Worm (Caenorhabditis elegans) whole organism, L3 larva: ENCODE measurements around the gene nhr-269.
A peak's percentile ranks its signal among the peaks of the same experiment; 100 is the strongest.

Source experiments
- R02D3.7 ChIP-seq: fragments of 150-350 bp; optimal IDR thresholded peaks from 2 replicates; lab custom pipeline; 2014; ENCODE audit warnings: missing biosample characterization, missing genetic modification characterization
- ZK546.5 ChIP-seq: sonication (generic microtip); optimal IDR thresholded peaks from 2 replicates; lab custom pipeline; 2017; ENCODE audit warnings: missing biosample characterization, missing genetic modification characterization
- ama-1 ChIP-seq: fragments of 150-350 bp; optimal IDR thresholded peaks from 2 replicates; lab custom pipeline; 2018
- ceh-16 ChIP-seq: sonication (generic microtip); optimal IDR thresholded peaks from 2 replicates; lab custom pipeline; 2017; ENCODE audit warnings: missing biosample characterization, missing genetic modification characterization
- ceh-82 ChIP-seq: fragments of 150-350 bp; optimal IDR thresholded peaks from 2 replicates; lab custom pipeline; 2014; ENCODE audit warnings: missing biosample characterization, missing genetic modification characterization
- ceh-9 ChIP-seq: sonication (generic microtip); optimal IDR thresholded peaks from 2 replicates; lab custom pipeline; 2018; ENCODE audit warnings: missing biosample characterization, missing genetic modification characterization
- egl-27 ChIP-seq: sonication (generic microtip); optimal IDR thresholded peaks from 4 replicates; lab custom pipeline; 2017; ENCODE audit warnings: missing biosample characterization, missing genetic modification reagents, missing genetic modification characterization
- egl-5 ChIP-seq: fragments of 150-350 bp; optimal IDR thresholded peaks from 2 replicates; lab custom pipeline; 2017; ENCODE audit warnings: missing biosample characterization, missing genetic modification reagents, missing genetic modification characterization, inconsistent platforms
- elt-1 ChIP-seq: fragments of 150-350 bp; optimal IDR thresholded peaks from 2 replicates; lab custom pipeline; 2014; ENCODE audit warnings: missing biosample characterization, missing genetic modification characterization
- elt-2 ChIP-seq: sonication (generic microtip); optimal IDR thresholded peaks from 2 replicates; lab custom pipeline; 2016; ENCODE audit warnings: missing genetic modification reagents, mild to moderate bottlenecking, missing genetic modification characterization, missing compliant biosample characterization
- elt-3 ChIP-seq, 3 experiments: fragments of 150-350 bp in 1 of 3; sonication (generic microtip) in 2 of 3; optimal IDR thresholded peaks; 2 replicates in 2 of 3; 4 replicates in 1 of 3; lab custom pipeline; 2014 to 2017; ENCODE audit warnings: missing biosample characterization in 3 of 3, missing genetic modification characterization in 3 of 3
- eor-1 ChIP-seq, 2 experiments: fragments of 150-350 bp; optimal IDR thresholded peaks; 2 replicates each; lab custom pipeline; 2014 to 2018; ENCODE audit warnings: missing biosample characterization in 2 of 2, missing genetic modification characterization in 2 of 2
- fkh-10 ChIP-seq: sonication (generic microtip); optimal IDR thresholded peaks from 2 replicates; lab custom pipeline; 2017; ENCODE audit warnings: missing biosample characterization, missing genetic modification reagents, missing genetic modification characterization
- fos-1 ChIP-seq: fragments of 150-350 bp; optimal IDR thresholded peaks from 2 replicates; lab custom pipeline; 2014; ENCODE audit warnings: missing biosample characterization, missing genetic modification characterization
- jun-1 ChIP-seq: fragments of 150-350 bp; optimal IDR thresholded peaks from 2 replicates; lab custom pipeline; 2014; ENCODE audit warnings: missing biosample characterization, missing genetic modification reagents, missing genetic modification characterization
- lin-15B ChIP-seq: fragments of 150-350 bp; optimal IDR thresholded peaks from 2 replicates; lab custom pipeline; 2014; ENCODE audit warnings: missing biosample characterization, missing genetic modification characterization
- lin-39 ChIP-seq: fragments of 150-350 bp; optimal IDR thresholded peaks from 2 replicates; lab custom pipeline; 2018; ENCODE audit warnings: missing biosample characterization, missing genetic modification reagents, missing genetic modification characterization
- lsy-12 ChIP-seq: sonication (generic microtip); optimal IDR thresholded peaks from 2 replicates; lab custom pipeline; 2016; ENCODE audit warnings: mild to moderate bottlenecking, missing genetic modification characterization, missing compliant biosample characterization
- mml-1 ChIP-seq: fragments of 150-350 bp; sonication (generic microtip); optimal IDR thresholded peaks from 3 replicates; lab custom pipeline; 2014; ENCODE audit warnings: missing biosample characterization, missing genetic modification characterization
- nhr-12 ChIP-seq: fragments of 150-350 bp; optimal IDR thresholded peaks from 2 replicates; lab custom pipeline; 2014; ENCODE audit warnings: missing biosample characterization, missing genetic modification characterization
- nhr-23 ChIP-seq: fragments of 150-350 bp; optimal IDR thresholded peaks from 2 replicates; lab custom pipeline; 2014; ENCODE audit warnings: missing biosample characterization, missing genetic modification reagents, missing genetic modification characterization
- nhr-237 ChIP-seq: fragments of 150-350 bp; optimal IDR thresholded peaks from 2 replicates; lab custom pipeline; 2014; ENCODE audit warnings: missing biosample characterization, missing genetic modification characterization
- nhr-76 ChIP-seq: fragments of 150-350 bp; sonication (generic microtip); optimal IDR thresholded peaks from 5 replicates; lab custom pipeline; 2014; ENCODE audit warnings: missing biosample characterization, missing genetic modification characterization
- nhr-77 ChIP-seq: fragments of 150-350 bp; optimal IDR thresholded peaks from 2 replicates; lab custom pipeline; 2014; ENCODE audit warnings: missing biosample characterization, missing genetic modification characterization
- pha-4 ChIP-seq: fragments of 150-350 bp; optimal IDR thresholded peaks from 2 replicates; lab custom pipeline; 2014; ENCODE audit warnings: missing biosample characterization, missing genetic modification reagents, missing genetic modification characterization
- pqm-1 ChIP-seq: fragments of 150-350 bp; optimal IDR thresholded peaks from 2 replicates; lab custom pipeline; 2017; ENCODE audit warnings: missing biosample characterization, missing genetic modification characterization, inconsistent platforms
- skn-1 ChIP-seq: fragments of 150-350 bp; optimal IDR thresholded peaks from 2 replicates; lab custom pipeline; 2014; ENCODE audit warnings: missing biosample characterization, missing genetic modification characterization
- snpc-4 ChIP-seq: fragments of 150-350 bp; optimal IDR thresholded peaks from 2 replicates; lab custom pipeline; 2014; ENCODE audit warnings: missing biosample characterization, missing genetic modification characterization
- tbx-2 ChIP-seq: sonication (generic microtip); optimal IDR thresholded peaks from 2 replicates; lab custom pipeline; 2016; ENCODE audit warnings: mild to moderate bottlenecking, missing genetic modification characterization, missing compliant biosample characterization
- zag-1 ChIP-seq: fragments of 150-350 bp; optimal IDR thresholded peaks from 2 replicates; lab custom pipeline; 2014; ENCODE audit warnings: missing biosample characterization, missing genetic modification characterization
- ztf-11 ChIP-seq: fragments of 150-350 bp; optimal IDR thresholded peaks from 2 replicates; lab custom pipeline; 2014; ENCODE audit warnings: missing biosample characterization, missing genetic modification characterization
- ztf-4 ChIP-seq: fragments of 150-350 bp; optimal IDR thresholded peaks from 2 replicates; lab custom pipeline; 2014; ENCODE audit warnings: missing biosample characterization, missing genetic modification characterization

The nhr-269 gene

DNA sequence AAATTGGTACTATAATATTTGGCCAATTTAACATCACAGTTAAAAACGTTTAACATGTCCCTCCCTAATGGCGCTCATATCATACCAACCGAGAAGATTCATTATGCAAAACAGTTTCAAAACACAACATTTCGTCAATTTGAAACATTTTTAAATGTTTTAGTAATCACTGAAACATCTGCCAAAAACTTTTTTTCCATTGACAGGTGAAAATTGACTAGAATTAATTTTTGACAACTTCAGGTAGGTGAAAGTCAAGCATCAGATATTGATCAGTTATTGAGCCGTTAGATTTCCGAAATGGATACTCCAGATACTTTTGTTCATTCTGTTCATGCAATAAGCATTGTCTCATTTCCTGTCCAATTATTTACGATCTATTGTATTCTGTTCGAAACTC, 37.3 kb upstream of the nhr-269 start, which contains the start of gene srh-257:
srh-257 (plus strand) TSS at position 301 of the 400 bp plus-strand sequence.
- TF ChIP-seq fkh-10 (GFP tag; lab: Kevin White, UChicago) (no peak), nhr-76 (tag; lab: Kevin White, UChicago) (no peak), ceh-9 (tag; lab: Kevin White, UChicago) (no peak), nhr-77 (tag; lab: Kevin White, UChicago) (no peak), snpc-4 (no peak), egl-27 (tag; lab: Kevin White, UChicago) (no peak), zag-1 (tag; lab: Kevin White, UChicago) (no peak), mml-1 (tag; lab: Kevin White, UChicago) (no peak), ama-1 (lab: Kevin White, UChicago) (no peak), nhr-23 (tag; lab: Kevin White, UChicago) (no peak), jun-1 (tag; lab: Kevin White, UChicago) (no peak), lin-15B (tag; lab: Kevin White, UChicago) (no peak), ZK546.5 (tag; lab: Kevin White, UChicago) (no peak), elt-3 (tag; optimal IDR thresholded peaks at IDR 0.05; lab: Kevin White, UChicago) (no peak), skn-1 (tag; lab: Kevin White, UChicago) (no peak), R02D3.7 (tag; lab: Kevin White, UChicago) (no peak)

DNA sequence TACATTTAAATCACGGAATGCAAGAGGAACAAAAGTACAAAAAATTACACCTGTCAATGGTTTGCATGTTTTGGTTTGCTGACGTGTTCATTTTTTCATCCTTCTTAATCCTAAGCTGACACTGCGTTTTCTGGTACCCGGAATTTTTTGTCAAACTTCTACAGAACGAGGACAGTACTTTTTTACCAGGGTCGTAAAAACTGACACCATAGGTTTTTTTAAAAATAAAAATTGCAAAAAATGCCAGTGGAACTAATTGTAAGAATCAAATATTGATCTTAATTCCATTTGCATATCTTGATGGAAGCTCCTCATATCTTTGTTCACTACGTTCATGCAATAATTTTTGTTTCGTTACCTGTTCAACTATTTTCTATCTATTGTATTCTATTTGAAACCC, 35.3 kb upstream of the nhr-269 start, which contains the start of gene srh-258:
srh-258 (plus strand) TSS at position 301 of the 400 bp plus-strand sequence.
- TF ChIP-seq egl-27 (tag; lab: Kevin White, UChicago) (no peak), lsy-12 (no peak), R02D3.7 (tag; lab: Kevin White, UChicago) (no peak), nhr-77 (tag; lab: Kevin White, UChicago) (no peak), tbx-2 (tag; lab: Kevin White, UChicago) (no peak)

DNA sequence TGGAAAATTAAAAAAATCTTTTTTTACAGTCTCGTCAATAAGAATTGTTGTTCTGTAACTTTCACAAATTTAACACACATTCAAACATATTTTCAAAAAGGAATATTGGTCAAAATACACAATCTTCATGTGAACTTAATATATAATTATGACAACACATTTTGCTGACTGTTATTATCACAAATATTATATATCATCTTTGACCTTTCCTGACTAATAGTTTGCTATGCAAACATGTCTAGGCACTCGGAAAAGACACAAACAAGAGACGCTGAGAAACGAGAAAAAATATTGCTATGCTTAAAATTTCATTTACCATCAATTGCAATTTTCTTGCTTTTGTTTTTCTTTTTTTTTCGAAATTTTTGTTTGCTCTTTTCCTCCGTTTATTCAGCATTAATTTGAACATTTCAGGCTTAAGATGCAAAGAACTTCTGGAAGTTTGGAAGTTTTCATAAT, 32.3 kb upstream of the nhr-269 start, which contains the start of gene fbxa-135:
fbxa-135 (plus strand) TSS at position 409 of the 459 bp plus-strand sequence.
- TF ChIP-seq pha-4: peak; percentile 41
- TF ChIP-seq skn-1 (tag; lab: Kevin White, UChicago): no peak
- TF ChIP-seq, all 47 proteins: peak for 1

DNA sequence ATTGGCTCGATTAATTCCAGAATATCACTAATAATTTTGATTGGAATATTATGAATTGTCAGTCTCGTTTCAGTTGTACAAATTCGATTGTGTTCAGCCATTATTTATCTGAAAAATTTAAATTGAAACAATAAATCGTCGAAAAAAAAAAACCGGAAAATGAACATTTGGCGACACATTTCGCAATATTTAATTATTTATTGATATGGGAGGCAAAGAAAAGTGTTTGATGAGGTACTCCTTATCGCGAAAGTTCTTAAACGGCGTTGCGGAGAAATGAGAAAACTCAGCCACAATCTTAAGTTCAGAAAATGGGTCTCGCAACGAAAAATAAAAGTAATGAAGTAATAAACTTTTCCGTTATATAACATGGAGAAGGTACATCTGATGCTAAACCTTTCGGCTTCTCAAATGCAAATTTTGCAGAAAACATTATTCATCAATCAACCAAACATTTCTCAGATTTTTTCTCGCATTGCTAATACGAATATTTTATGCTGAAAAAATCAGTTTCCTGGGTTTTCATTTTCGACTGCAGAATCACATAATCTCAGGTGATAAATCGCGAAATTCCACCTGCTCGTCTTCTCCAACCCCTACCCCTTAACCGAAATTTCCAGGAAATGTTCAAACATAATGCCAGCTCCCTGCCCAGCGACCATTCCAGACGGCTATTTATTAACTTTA, 30.2 kb upstream of the nhr-269 start, which contains the start of the genes T06E6.15 and sri-7:
T06E6.15 (minus strand) TSS at position 101 of the 687 bp plus-strand sequence.
sri-7 (plus strand) TSS at position 637 of the 687 bp plus-strand sequence.
- no peak for TF ChIP-seq eor-1 (tag; optimal IDR thresholded peaks at IDR 0.05; lab: Kevin White, UChicago)
- TF ChIP-seq mml-1 (tag; lab: Kevin White, UChicago): no peak
- TF ChIP-seq jun-1 (tag; lab: Kevin White, UChicago): no peak
- no peak for TF ChIP-seq zag-1 (tag; lab: Kevin White, UChicago)
- TF ChIP-seq ceh-16: no peak
- no peak for TF ChIP-seq ztf-4
- no peak for TF ChIP-seq ztf-11
- TF ChIP-seq nhr-12: no peak
- TF ChIP-seq lin-39 (tag; lab: Kevin White, UChicago): no peak
- TF ChIP-seq, all 47 proteins: peak for 0

DNA sequence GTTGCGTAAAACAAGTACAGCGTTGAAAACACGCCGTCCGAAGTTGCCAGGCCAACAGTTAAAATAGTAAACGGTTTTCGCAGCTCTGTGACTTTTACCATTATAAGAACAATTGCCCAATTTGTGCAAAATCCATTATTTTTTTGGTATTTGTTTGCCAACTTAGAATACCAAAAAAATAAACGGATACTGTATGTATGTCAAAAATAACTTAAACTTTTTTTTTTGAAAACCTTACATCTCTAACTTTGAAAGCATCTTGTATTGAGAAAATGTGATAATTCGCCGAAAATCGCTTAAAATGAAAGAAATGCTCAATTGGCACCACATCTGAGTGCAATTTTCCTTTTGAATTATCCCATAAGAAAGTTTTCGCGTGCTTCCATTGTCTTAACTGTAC, 29.1 kb upstream of the nhr-269 start, which contains the start of gene fbxa-199:
fbxa-199 (minus strand) TSS at position 101 of the 400 bp plus-strand sequence.
- no peak for TF ChIP-seq mml-1 (tag; lab: Kevin White, UChicago)

DNA sequence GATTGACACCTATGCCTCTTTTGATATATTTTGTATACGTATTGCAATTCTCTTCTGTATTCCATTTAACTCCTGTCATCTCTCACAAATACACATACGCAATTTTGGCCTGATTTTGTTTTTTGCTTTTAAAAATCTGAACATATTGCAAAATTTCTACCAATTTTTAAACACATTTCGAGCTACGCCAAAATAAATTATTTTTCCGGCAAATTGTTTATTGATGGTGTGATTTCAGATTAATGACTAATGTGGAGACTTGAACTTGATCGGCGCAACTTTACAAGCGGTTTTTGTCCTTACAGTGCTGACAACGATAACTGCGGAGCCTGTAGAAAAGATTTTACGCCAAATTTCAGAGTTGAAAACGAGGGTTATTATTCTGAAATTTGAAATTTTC, 27.5 kb upstream of the nhr-269 start:
- TF ChIP-seq nhr-77 (tag; lab: Kevin White, UChicago) (no peak), ama-1 (lab: Kevin White, UChicago) (no peak), nhr-76 (tag; lab: Kevin White, UChicago) (no peak), lsy-12 (no peak), elt-1 (tag; lab: Kevin White, UChicago) (no peak), R02D3.7 (tag; lab: Kevin White, UChicago) (no peak), jun-1 (tag; lab: Kevin White, UChicago) (no peak), elt-2 (tag; lab: Kevin White, UChicago) (no peak), ztf-11 (no peak), nhr-23 (tag; lab: Kevin White, UChicago) (no peak), fos-1 (tag; lab: Kevin White, UChicago) (no peak), nhr-237 (tag; lab: Kevin White, UChicago) (no peak), pqm-1 (tag; lab: Kevin White, UChicago) (no peak), elt-3 (tag; optimal IDR thresholded peaks at IDR 0.05; lab: Kevin White, UChicago) (no peak), ceh-16 (no peak), egl-5 (no peak), ceh-82 (no peak)
